Fruit fly (Drosophila melanogaster): ENCODE data around the gene eRF3.
A peak's percentile ranks its signal among the peaks of the same experiment; 100 is the strongest.

eRF3 gene

dm6 chr2L:12468813-12469212, 34.6 kb downstream of the eRF3 start (continued):
- no peak for TF ChIP-seq CG3065 (GFP tag; optimal IDR thresholded peaks at IDR 0.05)
- peak; percentile 12 for TF ChIP-seq CG3281 (GFP tag; optimal IDR thresholded peaks at IDR 0.05)
- TF ChIP-seq gfzf (GFP tag; optimal IDR thresholded peaks at IDR 0.05), result no peak
- no peak for TF ChIP-seq ham (GFP tag; IDR thresholded peaks at IDR 0.05)
- TF ChIP-seq B-H2 (GFP tag; optimal IDR thresholded peaks at IDR 0.05), result no peak
- no peak for TF ChIP-seq vnd (GFP tag; IDR thresholded peaks at IDR 0.05; ENCODE audit: partially characterized antibody)
- TF ChIP-seq fu2 (GFP tag; optimal IDR thresholded peaks at IDR 0.05), result no peak
- no peak for TF ChIP-seq Hr51 (GFP tag; optimal IDR thresholded peaks at IDR 0.05)
- no peak for TF ChIP-seq Camta (GFP tag; optimal IDR thresholded peaks at IDR 0.05)
- no peak for TF ChIP-seq CG1529 (GFP tag; optimal IDR thresholded peaks at IDR 0.05)
- no peak for TF ChIP-seq CG10274 (GFP tag; optimal IDR thresholded peaks at IDR 0.05)
- no peak for TF ChIP-seq chif (GFP tag; optimal IDR thresholded peaks at IDR 0.05)
- TF ChIP-seq Gsc (GFP tag; IDR thresholded peaks at IDR 0.05), result no peak
- TF ChIP-seq CG31441 (GFP tag; IDR thresholded peaks at IDR 0.05), result no peak
- no peak for TF ChIP-seq CG15696 (tag; optimal IDR thresholded peaks at IDR 0.05)
- no peak for TF ChIP-seq CG10431 (GFP tag; optimal IDR thresholded peaks at IDR 0.05)
- no peak for TF ChIP-seq Opbp (GFP tag; IDR thresholded peaks at IDR 0.05; ENCODE audit: partially characterized antibody)
- no peak for TF ChIP-seq bigmax (GFP tag; optimal IDR thresholded peaks at IDR 0.05)
- peak; percentile 49 for TF ChIP-seq CG18599 (GFP tag; optimal IDR thresholded peaks at IDR 0.05)
- 0 out of 3 replicates have a peak, but pooled peaks have one; percentile 28 for TF ChIP-seq dysf (GFP tag; IDR thresholded peaks at IDR 0.05)
- TF ChIP-seq CG2202 (tag; optimal IDR thresholded peaks at IDR 0.05), result no peak
- TF ChIP-seq CG2678 (tag; optimal IDR thresholded peaks at IDR 0.05), result peak; percentile 25
- no peak for TF ChIP-seq CTCF (GFP tag; optimal IDR thresholded peaks at IDR 0.05)
- no peak for TF ChIP-seq CG17361 (GFP tag; IDR thresholded peaks at IDR 0.05)
- TF ChIP-seq CG12155 (GFP tag; optimal IDR thresholded peaks at IDR 0.05), result no peak
- TF ChIP-seq nerfin-1 (tag; optimal IDR thresholded peaks at IDR 0.05), result no peak
- TF ChIP-seq CG8944 (GFP tag; optimal IDR thresholded peaks at IDR 0.05), result no peak
- TF ChIP-seq NC2α (GFP tag; optimal IDR thresholded peaks at IDR 0.05), result no peak
- TF ChIP-seq row (GFP tag; IDR thresholded peaks at IDR 0.05), result no peak
- TF ChIP-seq Lhr (GFP tag; optimal IDR thresholded peaks at IDR 0.05), result no peak
- TF ChIP-seq Nf-YC (tag; optimal IDR thresholded peaks at IDR 0.05), result no peak
- TF ChIP-seq CG7271 (tag; optimal IDR thresholded peaks at IDR 0.05), result no peak
- TF ChIP-seq CG4730 (GFP tag; IDR thresholded peaks at IDR 0.05), result no peak
- peak; percentile 29 for TF ChIP-seq Dek (tag; optimal IDR thresholded peaks at IDR 0.05)
- TF ChIP-seq chinmo (GFP tag; IDR thresholded peaks at IDR 0.05; ENCODE audit: partially characterized antibody), result no peak
- TF ChIP-seq phol (tag; optimal IDR thresholded peaks at IDR 0.05), result no peak
- TF ChIP-seq pnt (GFP tag; optimal IDR thresholded peaks at IDR 0.05), result no peak
- no peak for TF ChIP-seq tup (GFP tag; optimal IDR thresholded peaks at IDR 0.05)
- TF ChIP-seq CG7839 (tag; optimal IDR thresholded peaks at IDR 0.05), result no peak
- TF ChIP-seq CG10147 (GFP tag; optimal IDR thresholded peaks at IDR 0.05), result peak; percentile 30
- TF ChIP-seq CG9876 (GFP tag; optimal IDR thresholded peaks at IDR 0.05), result no peak
- TF ChIP-seq ase (GFP tag; IDR thresholded peaks at IDR 0.05), result no peak
- TF ChIP-seq CG6765 (GFP tag; optimal IDR thresholded peaks at IDR 0.05), result no peak
- TF ChIP-seq CG16779 (GFP tag; IDR thresholded peaks at IDR 0.05), result no peak
- TF ChIP-seq CG32772 (GFP tag; IDR thresholded peaks at IDR 0.05), result no peak
- no peak for TF ChIP-seq NC2β (GFP tag; optimal IDR thresholded peaks at IDR 0.05)
- no peak for TF ChIP-seq Dp (GFP tag; optimal IDR thresholded peaks at IDR 0.05)
- no peak for TF ChIP-seq dimm (GFP tag; IDR thresholded peaks at IDR 0.05)
- no peak for TF ChIP-seq sens-2 (GFP tag; IDR thresholded peaks at IDR 0.05)
- TF ChIP-seq CG16813 (GFP tag; IDR thresholded peaks at IDR 0.05; ENCODE audit: partially characterized antibody), result no peak
- TF ChIP-seq schlank (tag; optimal IDR thresholded peaks at IDR 0.05), result no peak
- no peak for TF ChIP-seq corto (GFP tag; optimal IDR thresholded peaks at IDR 0.05)

All from whole organism, embryonic.